Fruit fly (Drosophila melanogaster) whole organism, embryonic: ENCODE data around the gene CG32459.
A peak's percentile ranks its signal among the peaks of the same experiment; 100 is the strongest.

Experiments used
- CG34224 ChIP-seq: fragments of 200-800 bp; sonication (Bioruptor generic); IDR thresholded peaks from 3 replicates; pipeline ENCODE4 v1.3.6; 2022; ENCODE audit warnings: missing biosample characterization, missing genetic modification characterization; ENCODE audit not compliant: partially characterized antibody
- Chrac-16 ChIP-seq: fragments of 200-800 bp; sonication (Bioruptor generic); optimal IDR thresholded peaks from 3 replicates; lab custom pipeline; 2016; ENCODE audit warnings: missing biosample characterization, missing genetic modification characterization
- Doc3 ChIP-seq: fragments of 200-800 bp; sonication (Bioruptor generic); IDR thresholded peaks from 3 replicates; pipeline ENCODE4 v1.3.6; 2022; ENCODE audit warnings: missing biosample characterization, missing genetic modification characterization; ENCODE audit not compliant: partially characterized antibody
- YL-1 ChIP-seq: fragments of 200-800 bp; sonication (Bioruptor generic); optimal IDR thresholded peaks from 3 replicates; lab custom pipeline; 2017; ENCODE audit warnings: missing biosample characterization, mild to moderate bottlenecking, missing genetic modification characterization
- exex ChIP-seq: fragments of 200-800 bp; sonication (Bioruptor generic); optimal IDR thresholded peaks from 4 replicates; lab custom pipeline; 2018; ENCODE audit warnings: missing biosample characterization, mild to moderate bottlenecking, missing genetic modification characterization, moderate library complexity
- eyg ChIP-seq: fragments of 200-800 bp; sonication (Bioruptor generic); optimal IDR thresholded peaks from 3 replicates; lab custom pipeline; 2016; ENCODE audit warnings: missing biosample characterization, missing genetic modification characterization
- fru ChIP-seq: fragments of >200 bp; optimal IDR thresholded peaks from 2 replicates; lab custom pipeline; 2017
- insv ChIP-seq, 2 experiments: fragments of 200-800 bp; sonication (Bioruptor generic); optimal IDR thresholded peaks; 3 replicates each; lab custom pipeline; 2016 to 2018; ENCODE audit warnings: missing biosample characterization in 2 of 2, missing genetic modification characterization in 2 of 2
- mam ChIP-seq: fragments of 200-800 bp; sonication (Bioruptor generic); optimal IDR thresholded peaks from 3 replicates; lab custom pipeline; 2016; ENCODE audit warnings: missing biosample characterization, missing genetic modification characterization
- sens-2 ChIP-seq: fragments of 200-800 bp; sonication (Bioruptor generic); IDR thresholded peaks from 2 replicates; pipeline ENCODE4 v1.3.6; 2022; ENCODE audit warnings: missing biosample characterization, missing genetic modification characterization
- sob ChIP-seq: fragments of 200-800 bp; sonication (Bioruptor generic); IDR thresholded peaks from 2 replicates; pipeline ENCODE4 v1.3.6; 2022; ENCODE audit warnings: missing biosample characterization, missing genetic modification characterization

DNA sequence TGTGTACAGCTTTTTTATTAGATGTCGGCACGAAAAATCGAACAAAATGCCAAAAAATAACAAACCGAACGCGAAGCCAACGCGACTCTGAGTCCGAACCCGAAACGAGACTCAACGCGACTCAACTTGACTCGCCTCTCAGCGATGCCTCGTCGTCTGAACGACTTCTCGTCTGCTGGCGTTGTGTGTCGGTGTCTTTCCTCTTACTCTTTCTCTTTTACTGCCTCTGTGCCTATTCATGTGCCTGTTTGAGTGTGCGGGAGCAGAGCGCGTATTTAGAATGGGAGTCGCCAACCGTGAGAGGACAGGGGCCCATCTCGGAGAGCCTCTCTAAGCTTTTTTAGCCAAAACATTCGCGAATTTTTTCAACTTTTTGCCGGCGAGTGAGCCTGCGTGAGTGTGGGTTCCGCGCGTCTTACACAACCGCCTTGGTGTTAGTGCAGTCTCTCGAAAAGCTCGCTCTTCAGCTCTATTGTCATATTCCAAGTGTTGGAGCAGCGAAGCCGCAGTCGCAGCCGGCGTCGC lies 31.1 kb downstream of the CG32459 start:
- TF ChIP-seq mam (no peak), insv (GFP tag; optimal IDR thresholded peaks at IDR 0.05; lab: Kevin White, UChicago) (no peak), eyg (GFP tag; lab: Kevin White, UChicago) (no peak), Doc3 (GFP tag; lab: Robert Waterston, UW) (no peak), exex (tag; lab: Kevin White, UChicago) (no peak), CG34224 (peak; percentile 63; the same call in 1 of the 3 replicates), sob (no peak; the same call in 1 of the 2 replicates), sens-2 (GFP tag; lab: Robert Waterston, UW) (no peak), Chrac-16 (no peak), fru (no peak), YL-1 (GFP tag; lab: Kevin White, UChicago) (no peak)
